Fruit fly (Drosophila melanogaster): ENCODE results near the gene Eip63F-1.

dm6 chr3L:3949205-3949604 lies 13.8 kb upstream of the Eip63F-1 start, which contains the start of gene CG14983:
- TF ChIP-seq Dll (optimal IDR thresholded peaks at IDR 0.05) (no peak), psq (optimal IDR thresholded peaks at IDR 0.05) (no peak), CG8478 (optimal IDR thresholded peaks at IDR 0.05) (no peak)

Measured in whole organism.